Worm (Caenorhabditis elegans) whole organism, L4/young adult: Measurements from ENCODE around the gene frm-8.

Source experiments
- W03F9.2 ChIP-seq: fragments of 150-350 bp; optimal IDR thresholded peaks from 2 replicates; lab custom pipeline; 2014; ENCODE audit warnings: missing biosample characterization, missing genetic modification characterization
- him-1 ChIP-seq: sonication (generic microtip); optimal IDR thresholded peaks from 2 replicates; lab custom pipeline; 2016; ENCODE audit warnings: missing genotype, missing genetic modification reagents, missing genetic modification characterization, missing compliant biosample characterization

ce11 chrIII:3152848-3153247 lies 66.1 kb downstream of the frm-8 start, which contains the start of gene C44B11.6:
- no peak for TF ChIP-seq him-1 (tag; lab: Kevin White, UChicago)
- TF ChIP-seq W03F9.2 = no peak
